Worm (Caenorhabditis elegans) whole organism, mixed stage, embryonic: ENCODE measurements around the gene T03G6.3.

Experiments used
- bed-3 ChIP-seq: fragments of 200-800 bp; sonication (Bioruptor generic); optimal IDR thresholded peaks from 3 replicates; lab custom pipeline; 2018; ENCODE audit warnings: mild to moderate bottlenecking, missing genetic modification characterization, moderate library complexity, missing compliant biosample characterization
- blmp-1 ChIP-seq: fragments of 150-350 bp; optimal IDR thresholded peaks from 2 replicates; lab custom pipeline; 2014; ENCODE audit warnings: missing biosample characterization, missing genetic modification characterization
- ceh-83 ChIP-seq: fragments of 200-800 bp; sonication (Bioruptor generic); optimal IDR thresholded peaks from 2 replicates; lab custom pipeline; 2018; ENCODE audit warnings: mild to moderate bottlenecking, missing genetic modification characterization, missing compliant biosample characterization
- flh-1 ChIP-seq: fragments of 200-800 bp; sonication (Bioruptor generic); optimal IDR thresholded peaks from 2 replicates; lab custom pipeline; 2018; ENCODE audit warnings: mild to moderate bottlenecking, missing genetic modification characterization, moderate library complexity, missing compliant biosample characterization
- mep-1 ChIP-seq: fragments of 150-350 bp; optimal IDR thresholded peaks from 2 replicates; lab custom pipeline; 2017; ENCODE audit warnings: missing biosample characterization, missing genetic modification reagents, missing genetic modification characterization, inconsistent platforms
- nhr-12 ChIP-seq: fragments of 150-350 bp; optimal IDR thresholded peaks from 2 replicates; lab custom pipeline; 2014; ENCODE audit warnings: missing biosample characterization, missing genetic modification characterization
- nhr-237 ChIP-seq: fragments of 150-350 bp; optimal IDR thresholded peaks from 2 replicates; lab custom pipeline; 2014; ENCODE audit warnings: missing biosample characterization, missing genetic modification characterization
- nhr-76 ChIP-seq: sonication (generic microtip); optimal IDR thresholded peaks from 2 replicates; lab custom pipeline; 2017; ENCODE audit warnings: missing biosample characterization, missing genetic modification characterization
- sptf-1 ChIP-seq: sonication (generic microtip); optimal IDR thresholded peaks from 2 replicates; lab custom pipeline; 2017; ENCODE audit warnings: mild to moderate bottlenecking, missing genetic modification characterization, moderate library complexity, missing compliant biosample characterization
- unc-39 ChIP-seq: fragments of 150-350 bp; optimal IDR thresholded peaks from 2 replicates; lab custom pipeline; 2014; ENCODE audit warnings: missing biosample characterization, missing genetic modification characterization
- unc-62 ChIP-seq: fragments of 150-350 bp; optimal IDR thresholded peaks from 2 replicates; lab custom pipeline; 2014; ENCODE audit warnings: missing biosample characterization, missing genetic modification reagents, missing genetic modification characterization
- zip-8 ChIP-seq: fragments of 150-350 bp; optimal IDR thresholded peaks from 2 replicates; lab custom pipeline; 2014; ENCODE audit warnings: missing biosample characterization, missing genetic modification characterization
- ztf-11 ChIP-seq: fragments of 150-350 bp; optimal IDR thresholded peaks from 2 replicates; lab custom pipeline; 2014; ENCODE audit warnings: missing biosample characterization, missing genetic modification characterization

DNA sequence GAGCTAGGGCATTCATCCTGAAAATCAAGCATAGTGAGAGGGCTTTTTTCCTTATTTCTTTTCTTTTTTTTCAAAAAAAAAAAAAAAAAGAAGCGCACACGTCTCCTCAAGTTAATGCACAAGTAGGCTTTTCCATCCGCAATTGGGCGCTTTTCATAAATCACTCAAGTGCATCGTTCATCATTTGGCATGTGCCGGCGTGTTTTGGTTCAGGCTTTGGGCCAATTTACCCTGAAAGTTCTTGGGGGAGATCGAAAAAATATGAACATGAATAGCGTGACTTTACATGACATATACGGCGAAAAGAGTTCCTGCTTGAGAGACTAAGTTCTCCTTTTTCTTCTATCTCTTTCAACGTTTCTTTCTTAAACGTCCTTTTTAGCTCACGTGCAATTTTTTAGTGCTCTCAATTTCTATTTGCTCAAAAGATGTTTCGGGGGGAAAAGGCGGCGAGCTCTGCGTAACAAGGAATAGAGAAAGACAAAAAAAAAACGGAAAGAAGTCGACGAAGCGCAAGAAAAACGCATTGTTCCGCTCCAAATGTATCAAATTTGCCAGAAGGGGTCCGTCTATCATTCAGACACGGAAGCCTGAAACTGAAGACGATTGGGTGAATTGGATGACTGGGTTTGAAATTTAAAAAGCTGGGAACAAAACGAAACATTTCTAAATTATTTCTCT is 14.4 kb downstream of the T03G6.3 start:
- TF ChIP-seq mep-1 (tag; lab: Kevin White, UChicago) (no peak), nhr-237 (tag; lab: Kevin White, UChicago) (no peak), nhr-12 (no peak), sptf-1 (tag; lab: Kevin White, UChicago) (no peak), ceh-83 (GFP tag; lab: Kevin White, UChicago) (no peak), nhr-76 (tag; lab: Kevin White, UChicago) (no peak), unc-62 (no peak), blmp-1 (no peak), unc-39 (tag; lab: Kevin White, UChicago) (no peak), ztf-11 (tag; lab: Kevin White, UChicago) (no peak), zip-8 (tag; lab: Kevin White, UChicago) (no peak), bed-3 (no peak), flh-1 (GFP tag; lab: Kevin White, UChicago) (no peak)
